Fruit fly (Drosophila melanogaster): Measurements from ENCODE around the gene CG2931.

Gene CG2931

DNA sequence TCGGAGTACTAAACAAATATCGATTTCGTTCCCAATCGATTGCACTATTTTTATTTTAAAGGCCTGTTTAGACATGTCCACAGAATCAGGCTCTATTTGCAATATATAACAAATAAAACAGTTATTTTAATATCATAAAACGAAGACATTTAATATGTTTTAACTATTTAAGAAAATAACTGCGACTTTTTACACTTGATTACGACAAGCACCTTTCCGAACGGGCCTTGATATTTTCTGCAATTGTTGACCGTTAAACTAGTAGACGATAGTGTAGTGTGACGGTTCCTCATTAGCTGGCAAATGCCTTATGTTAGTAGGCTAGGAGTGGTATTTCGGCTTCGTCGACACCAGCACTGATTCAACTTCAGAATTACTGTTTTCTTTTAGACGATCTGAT, at the start of gene CG2931, which contains the start of gene Rheb:
Gene CG2931 (minus strand): TSS at position 26 of the 400 bp plus-strand sequence.
Gene Rheb (plus strand): TSS at position 332 of the 400 bp plus-strand sequence.
- TF ChIP-seq pdm3 (GFP tag; optimal IDR thresholded peaks at IDR 0.05) (peak; percentile 63), Eip75B (GFP tag; optimal IDR thresholded peaks at IDR 0.05) (peak; percentile 61), CG8632 (GFP tag; optimal IDR thresholded peaks at IDR 0.05) (no peak), ss (GFP tag; optimal IDR thresholded peaks at IDR 0.05) (peak in 1 of 2 experiments; percentile 18), lz (GFP tag; optimal IDR thresholded peaks at IDR 0.05) (peak; percentile 67), CG11902 (GFP tag; optimal IDR thresholded peaks at IDR 0.05) (peak; percentile 27), Hr39 (GFP tag; optimal IDR thresholded peaks at IDR 0.05) (peak; percentile 63), CG32006 (GFP tag; optimal IDR thresholded peaks at IDR 0.05) (peak; percentile 44), dac (GFP tag; optimal IDR thresholded peaks at IDR 0.05) (peak; percentile 32), CG9139 (GFP tag; optimal IDR thresholded peaks at IDR 0.05) (no peak), CG11294 (GFP tag; IDR thresholded peaks at IDR 0.05) (no peak), CG6163 (GFP tag; IDR thresholded peaks at IDR 0.05) (no peak), Eip93F (GFP tag; optimal IDR thresholded peaks at IDR 0.05) (peak; percentile 67), Ets21C (GFP tag; optimal IDR thresholded peaks at IDR 0.05) (no peak), CG3919 (GFP tag; optimal IDR thresholded peaks at IDR 0.05) (peak; percentile 40), Lpt (GFP tag; optimal IDR thresholded peaks at IDR 0.05) (no peak), Ets96B (tag; optimal IDR thresholded peaks at IDR 0.05) (peak; percentile 48), Met (GFP tag; optimal IDR thresholded peaks at IDR 0.05) (no peak), CG10631 (GFP tag; optimal IDR thresholded peaks at IDR 0.05) (no peak), net (GFP tag; optimal IDR thresholded peaks at IDR 0.05) (no peak), fd85E (GFP tag; optimal IDR thresholded peaks at IDR 0.05) (no peak), Hr4 (GFP tag; optimal IDR thresholded peaks at IDR 0.05) (peak; percentile 70), CG4318 (GFP tag; optimal IDR thresholded peaks at IDR 0.05) (no peak), salr (GFP tag; optimal IDR thresholded peaks at IDR 0.05) (no peak), Sox15 (GFP tag; optimal IDR thresholded peaks at IDR 0.05) (peak; percentile 40), cyc (GFP tag; optimal IDR thresholded peaks at IDR 0.05) (peak; percentile 33), eg (GFP tag; IDR thresholded peaks at IDR 0.05) (peak; percentile 74), Blimp-1 (GFP tag; optimal IDR thresholded peaks at IDR 0.05) (no peak), acj6 (GFP tag; optimal IDR thresholded peaks at IDR 0.05) (peak; percentile 53), Eip78C (GFP tag) (peak; percentile 87), vri (GFP tag; optimal IDR thresholded peaks at IDR 0.05) (peak; percentile 42), CG6792 (GFP tag; optimal IDR thresholded peaks at IDR 0.05) (peak; percentile 10), CG6808 (GFP tag; optimal IDR thresholded peaks at IDR 0.05) (no peak), Smox (GFP tag; optimal IDR thresholded peaks at IDR 0.05) (no peak), CG10669 (GFP tag; optimal IDR thresholded peaks at IDR 0.05) (no peak), svp (GFP tag) (peak; percentile 82), CG6276 (GFP tag; optimal IDR thresholded peaks at IDR 0.05) (no peak), esn (GFP tag; optimal IDR thresholded peaks at IDR 0.05) (peak; percentile 65), CG31627 (GFP tag; optimal IDR thresholded peaks at IDR 0.05) (peak; percentile 65), Sox14 (GFP tag; optimal IDR thresholded peaks at IDR 0.05) (peak; percentile 62), CG15336 (GFP tag; IDR thresholded peaks at IDR 0.05) (0 out of 2 replicates have a peak, but pooled peaks have one; percentile 42), CG6854 (GFP tag; optimal IDR thresholded peaks at IDR 0.05) (no peak), Sox102F (GFP tag; optimal IDR thresholded peaks at IDR 0.05) (no peak), topi (GFP tag; optimal IDR thresholded peaks at IDR 0.05) (peak; percentile 51), CG1621 (tag; optimal IDR thresholded peaks at IDR 0.05) (peak; percentile 23), CG8319 (GFP tag; optimal IDR thresholded peaks at IDR 0.05) (no peak), spab (GFP tag; optimal IDR thresholded peaks at IDR 0.05) (no peak), CG3032 (tag; optimal IDR thresholded peaks at IDR 0.05) (peak; percentile 67), dsx (GFP tag; optimal IDR thresholded peaks at IDR 0.05; ENCODE audit: poor library complexity, severe bottlenecking) (no peak), Gug (GFP tag; IDR thresholded peaks at IDR 0.05) (peak; percentile 46), achi (GFP tag; optimal IDR thresholded peaks at IDR 0.05) (peak; percentile 25), Hr38 (GFP tag; optimal IDR thresholded peaks at IDR 0.05) (no peak), fd59A (GFP tag; optimal IDR thresholded peaks at IDR 0.05) (no peak)

All from whole organism, prepupa.